Worm (Caenorhabditis elegans) whole organism, midembryonic: ENCODE results near the gene srh-10.

Experiments used
- cog-1 ChIP-seq: sonication (generic microtip); optimal IDR thresholded peaks from 2 replicates; lab custom pipeline; 2016; ENCODE audit warnings: missing genetic modification characterization, missing compliant biosample characterization
- flt-1 ChIP-seq: fragments of 200-800 bp; sonication (Bioruptor generic); IDR thresholded peaks from 2 replicates; pipeline ENCODE4 v1.3.6; 2022; ENCODE audit warnings: missing genetic modification characterization, missing compliant biosample characterization
- klf-2 ChIP-seq: fragments of 200-800 bp; sonication (Bioruptor generic); conservative IDR thresholded peaks from 2 replicates; pipeline ENCODE4 v1.3.6; 2022; ENCODE audit warnings: missing genetic modification reagents, missing genetic modification characterization, missing compliant biosample characterization
- med-1 ChIP-seq: sonication (generic microtip); optimal IDR thresholded peaks from 2 replicates; lab custom pipeline; 2017; ENCODE audit warnings: missing genetic modification characterization, mild to moderate bottlenecking, missing compliant biosample characterization, antibody characterized with exemption, missing genetic modification reagents; ENCODE audit not compliant: insufficient read depth
- ref-1 ChIP-seq: fragments of 200-800 bp; sonication (Bioruptor generic); conservative IDR thresholded peaks from 2 replicates; pipeline ENCODE4 v1.3.6; 2022; ENCODE audit warnings: missing genetic modification reagents, missing genetic modification characterization, missing compliant biosample characterization
- tab-1 ChIP-seq: fragments of 200-800 bp; sonication (Bioruptor generic); IDR thresholded peaks from 2 replicates; pipeline ENCODE4 v1.3.6; 2022; ENCODE audit warnings: missing genetic modification characterization, missing compliant biosample characterization
- ztf-23 ChIP-seq: fragments of 200-800 bp; sonication (Bioruptor generic); IDR thresholded peaks from 2 replicates; pipeline ENCODE4 v1.3.6; 2022; ENCODE audit warnings: missing genetic modification reagents, missing genetic modification characterization, missing compliant biosample characterization
- ztf-29 ChIP-seq: fragments of 200-800 bp; sonication (Bioruptor generic); IDR thresholded peaks from 2 replicates; pipeline ENCODE4 v1.3.6; 2022; ENCODE audit warnings: missing genetic modification reagents, missing genetic modification characterization, missing compliant biosample characterization

DNA sequence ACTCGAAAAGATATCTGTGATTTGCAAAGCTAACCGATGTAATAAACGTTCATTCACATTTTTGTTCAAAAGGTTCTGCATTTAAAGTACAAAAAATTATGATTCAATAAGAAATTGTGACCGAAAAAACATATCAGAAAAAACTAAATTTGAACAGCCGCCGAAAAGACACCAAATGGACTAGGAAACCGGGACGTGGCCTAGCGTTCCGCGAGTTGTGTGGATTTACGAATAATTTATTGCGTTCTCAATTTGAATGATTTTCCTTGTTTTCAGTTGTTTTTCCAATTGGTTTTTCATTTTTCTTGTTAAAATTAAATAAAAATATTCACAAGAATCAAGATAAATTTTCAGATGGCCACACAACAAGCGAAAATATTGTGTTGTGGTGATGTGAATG is 40.5 kb upstream of the srh-10 start, which contains the start of gene cwf-19L1:
- TF ChIP-seq klf-2 (GFP tag; lab: Robert Waterston, UW) (no peak; the same call in 1 of the 2 replicates), tab-1 (GFP tag; lab: Robert Waterston, UW) (no peak), flt-1 (GFP tag; lab: Robert Waterston, UW) (no peak), cog-1 (peak; percentile 65), med-1 (GFP tag; lab: Kevin White, UChicago) (no peak), ref-1 (no peak), ztf-23 (GFP tag; lab: Robert Waterston, UW) (0 out of 2 replicates have a peak, but pooled peaks have one; percentile 51), ztf-29 (GFP tag; lab: Robert Waterston, UW) (no peak)
